Worm (Caenorhabditis elegans) whole organism, midembryonic: ENCODE results near the gene R12B2.13.

Source experiments
- T22C8.4 ChIP-seq: fragments of 200-800 bp; sonication (Bioruptor generic); IDR thresholded peaks from 2 replicates; pipeline ENCODE4 v1.3.6; 2022; ENCODE audit warnings: missing genetic modification characterization, missing compliant biosample characterization
- cog-1 ChIP-seq: sonication (generic microtip); optimal IDR thresholded peaks from 2 replicates; lab custom pipeline; 2016; ENCODE audit warnings: missing genetic modification characterization, missing compliant biosample characterization
- flt-1 ChIP-seq: fragments of 200-800 bp; sonication (Bioruptor generic); IDR thresholded peaks from 2 replicates; pipeline ENCODE4 v1.3.6; 2022; ENCODE audit warnings: missing genetic modification characterization, missing compliant biosample characterization
- klf-2 ChIP-seq: fragments of 200-800 bp; sonication (Bioruptor generic); conservative IDR thresholded peaks from 2 replicates; pipeline ENCODE4 v1.3.6; 2022; ENCODE audit warnings: missing genetic modification reagents, missing genetic modification characterization, missing compliant biosample characterization
- ref-1 ChIP-seq: fragments of 200-800 bp; sonication (Bioruptor generic); conservative IDR thresholded peaks from 2 replicates; pipeline ENCODE4 v1.3.6; 2022; ENCODE audit warnings: missing genetic modification reagents, missing genetic modification characterization, missing compliant biosample characterization
- ztf-23 ChIP-seq: fragments of 200-800 bp; sonication (Bioruptor generic); IDR thresholded peaks from 2 replicates; pipeline ENCODE4 v1.3.6; 2022; ENCODE audit warnings: missing genetic modification reagents, missing genetic modification characterization, missing compliant biosample characterization
- ztf-29 ChIP-seq: fragments of 200-800 bp; sonication (Bioruptor generic); IDR thresholded peaks from 2 replicates; pipeline ENCODE4 v1.3.6; 2022; ENCODE audit warnings: missing genetic modification reagents, missing genetic modification characterization, missing compliant biosample characterization

DNA sequence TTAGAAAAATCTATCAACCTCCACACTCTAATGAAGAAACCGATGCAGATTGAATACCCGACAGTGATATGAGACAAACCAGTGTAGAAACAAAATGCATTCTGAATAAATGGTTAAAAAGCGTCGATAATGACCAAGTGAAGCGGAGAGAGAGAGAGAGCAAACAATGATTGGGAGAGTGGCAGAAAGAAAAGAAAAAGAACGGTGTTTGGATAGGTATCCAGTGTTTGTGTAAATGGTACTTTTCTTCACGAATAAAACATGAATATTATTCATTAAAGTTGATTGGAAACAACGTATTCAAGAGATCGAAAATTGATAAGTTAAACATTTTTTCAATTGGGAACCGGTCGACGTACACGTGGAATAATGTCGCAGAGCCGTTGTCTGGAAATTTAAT, 36.2 kb upstream of the R12B2.13 start, which contains the start of gene F01F1.15:
- TF ChIP-seq ztf-29 (GFP tag; lab: Robert Waterston, UW) (no peak), klf-2 (GFP tag; lab: Robert Waterston, UW) (no peak), ref-1 (no peak), cog-1 (no peak), T22C8.4 (GFP tag; lab: Robert Waterston, UW) (no peak), ztf-23 (GFP tag; lab: Robert Waterston, UW) (no peak), flt-1 (GFP tag; lab: Robert Waterston, UW) (no peak)
